Fruit fly (Drosophila melanogaster): ENCODE data around the gene Mat89Ba.

DNA sequence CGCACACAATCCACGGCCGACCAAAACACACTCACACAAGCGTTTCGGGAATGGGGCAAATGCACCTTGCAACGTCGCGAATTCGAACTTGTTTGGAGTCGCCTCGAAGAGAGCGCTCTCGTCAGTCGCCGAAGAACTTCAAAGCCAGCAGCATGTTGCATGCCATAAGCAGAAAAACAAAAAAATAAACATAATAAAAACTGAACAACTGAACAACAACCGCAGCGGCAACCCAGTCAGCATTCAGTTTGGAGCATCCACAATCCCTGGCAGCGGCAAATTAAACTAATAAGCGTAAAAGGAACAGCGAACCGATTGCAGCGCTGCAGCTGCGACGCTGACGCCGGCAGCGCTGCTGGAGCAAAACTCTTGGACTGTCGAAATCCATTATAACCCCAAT lies 39.6 kb downstream of the Mat89Ba start:
- TF ChIP-seq CTCF (optimal IDR thresholded peaks at IDR 0.05): no peak
- no peak for TF ChIP-seq CG8478 (optimal IDR thresholded peaks at IDR 0.05)

Measured in S2 (cell line).